Fruit fly (Drosophila melanogaster): ENCODE results near the gene moon.

Gene moon

DNA sequence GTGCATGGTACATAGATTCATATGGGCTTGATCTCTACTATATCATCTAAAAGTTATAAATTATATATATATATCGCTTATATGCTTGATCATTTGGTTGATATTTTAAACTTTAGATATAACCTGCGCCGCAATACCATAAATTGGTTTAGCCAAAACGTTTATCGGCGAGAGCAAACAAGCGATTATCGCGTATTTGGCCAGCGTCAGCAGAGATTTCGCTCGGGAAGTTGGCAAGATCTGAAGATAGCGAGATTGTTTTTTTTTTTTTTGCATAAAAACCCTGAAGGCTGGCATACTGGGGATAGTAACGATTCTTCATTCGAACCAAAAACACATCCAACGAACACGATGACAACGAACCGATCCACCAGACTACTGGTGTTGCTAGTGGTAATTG lies 13.1 kb downstream of the moon start, which contains the start of gene Muc11A:
Muc11A (plus strand) TSS at position 301 of the 400 bp plus-strand sequence.
- no peak for TF ChIP-seq Snoo (tag; optimal IDR thresholded peaks at IDR 0.05)
- no peak for TF ChIP-seq CG4496 (GFP tag; IDR thresholded peaks at IDR 0.05)
- no peak for TF ChIP-seq Pif1B (GFP tag; optimal IDR thresholded peaks at IDR 0.05)
- TF ChIP-seq CG12605 (GFP tag; IDR thresholded peaks at IDR 0.05), result no peak
- TF ChIP-seq rn (GFP tag; IDR thresholded peaks at IDR 0.05), result no peak
- no peak for TF ChIP-seq CG13204 (GFP tag; optimal IDR thresholded peaks at IDR 0.05)
- no peak for TF ChIP-seq CG9948 (tag; optimal IDR thresholded peaks at IDR 0.05)
- TF ChIP-seq CG10348 (GFP tag; IDR thresholded peaks at IDR 0.05), result no peak
- no peak for TF ChIP-seq CG14655 (GFP tag; optimal IDR thresholded peaks at IDR 0.05)
- TF ChIP-seq Ets98B (GFP tag; IDR thresholded peaks at IDR 0.05), result no peak
- no peak for TF ChIP-seq CG15710 (tag; optimal IDR thresholded peaks at IDR 0.05)
- no peak for TF ChIP-seq CG32121 (GFP tag; IDR thresholded peaks at IDR 0.05)
- TF ChIP-seq gl (tag; optimal IDR thresholded peaks at IDR 0.05), result no peak
- no peak for TF ChIP-seq CG8159 (tag; optimal IDR thresholded peaks at IDR 0.05)
- TF ChIP-seq CG8301 (tag; optimal IDR thresholded peaks at IDR 0.05), result no peak
- no peak for TF ChIP-seq CG34367 (tag; optimal IDR thresholded peaks at IDR 0.05)
- no peak for TF ChIP-seq D1 (tag; optimal IDR thresholded peaks at IDR 0.05)
- TF ChIP-seq fd96Ca (GFP tag; IDR thresholded peaks at IDR 0.05), result no peak

DNA sequence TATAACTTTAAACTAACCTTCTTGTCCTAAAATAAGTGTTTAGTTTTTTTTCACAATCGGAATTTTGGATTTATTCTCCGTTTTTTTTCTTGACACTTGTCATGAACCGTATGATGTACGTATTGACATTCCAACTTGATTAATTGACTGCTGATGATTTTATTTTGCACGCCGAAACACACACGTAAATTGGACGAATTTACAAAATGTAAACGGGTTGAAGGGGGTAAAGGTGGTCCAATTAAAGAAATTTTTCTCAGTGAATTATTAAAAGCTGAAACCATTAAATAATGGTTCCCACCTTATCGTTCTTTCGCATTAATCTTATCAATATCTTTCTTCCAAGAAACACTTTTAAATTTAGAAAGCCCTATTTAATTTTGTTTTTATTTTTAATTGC lies 16.1 kb downstream of the moon start, which contains the start of gene Uch-L5R:
Uch-L5R (minus strand) TSS at position 101 of the 400 bp plus-strand sequence.
- TF ChIP-seq CG8301 (tag; optimal IDR thresholded peaks at IDR 0.05) (no peak), CG13204 (GFP tag; optimal IDR thresholded peaks at IDR 0.05) (no peak), Snoo (tag; optimal IDR thresholded peaks at IDR 0.05) (no peak), CG15710 (tag; optimal IDR thresholded peaks at IDR 0.05) (no peak), CG10348 (GFP tag; IDR thresholded peaks at IDR 0.05) (no peak), fd96Ca (GFP tag; IDR thresholded peaks at IDR 0.05) (no peak), Pif1A (GFP tag; optimal IDR thresholded peaks at IDR 0.05) (no peak), CG17806 (tag; optimal IDR thresholded peaks at IDR 0.05) (no peak)

DNA sequence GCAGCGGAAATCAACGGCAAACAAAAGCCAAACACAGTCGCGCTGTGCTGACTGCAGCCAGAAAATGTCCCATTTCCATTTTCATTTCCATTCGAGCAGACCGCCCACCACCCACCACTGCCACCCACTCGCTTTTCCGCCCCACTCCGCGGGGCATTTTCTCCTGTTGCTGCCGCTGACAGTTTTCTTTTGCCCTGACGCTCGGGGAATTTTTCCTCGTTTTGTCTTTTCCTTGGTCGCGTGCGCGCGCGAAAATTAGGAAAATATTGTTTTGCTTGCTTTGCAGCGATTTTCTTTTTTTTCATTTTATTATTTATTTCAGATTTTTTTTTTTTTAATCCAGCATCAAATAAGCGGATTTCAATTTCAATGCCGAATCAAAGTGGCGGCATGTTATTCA lies 22.3 kb downstream of the moon start:
- TF ChIP-seq CG4496 (GFP tag; IDR thresholded peaks at IDR 0.05), result no peak
- TF ChIP-seq CG17806 (tag; optimal IDR thresholded peaks at IDR 0.05), result no peak
- TF ChIP-seq Ets98B (GFP tag; IDR thresholded peaks at IDR 0.05), result no peak
- TF ChIP-seq CG14655 (GFP tag; optimal IDR thresholded peaks at IDR 0.05), result no peak

DNA sequence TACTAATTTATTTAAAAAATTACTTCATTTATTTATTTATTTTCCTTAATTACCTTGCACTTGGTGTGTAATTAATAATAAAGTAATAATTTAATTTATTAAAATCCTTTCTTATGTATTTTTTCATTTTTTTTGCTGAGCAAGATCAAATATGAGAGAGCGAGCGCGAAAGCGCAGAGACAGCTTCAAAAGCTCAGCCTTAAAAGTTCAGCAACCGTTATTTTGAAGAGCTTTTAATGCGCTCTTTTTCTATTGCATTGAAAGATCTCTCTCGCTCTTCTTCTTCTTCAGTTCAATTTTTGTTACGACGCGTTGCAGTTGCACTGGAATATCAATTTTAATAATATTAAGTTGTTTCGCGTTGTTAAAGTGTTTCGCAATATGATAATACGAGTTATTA lies 29.2 kb downstream of the moon start, which contains the start of gene Ten-a:
Ten-a (plus strand) TSS at position 301 of the 400 bp plus-strand sequence.
- TF ChIP-seq CG14655 (GFP tag; optimal IDR thresholded peaks at IDR 0.05), result no peak

DNA sequence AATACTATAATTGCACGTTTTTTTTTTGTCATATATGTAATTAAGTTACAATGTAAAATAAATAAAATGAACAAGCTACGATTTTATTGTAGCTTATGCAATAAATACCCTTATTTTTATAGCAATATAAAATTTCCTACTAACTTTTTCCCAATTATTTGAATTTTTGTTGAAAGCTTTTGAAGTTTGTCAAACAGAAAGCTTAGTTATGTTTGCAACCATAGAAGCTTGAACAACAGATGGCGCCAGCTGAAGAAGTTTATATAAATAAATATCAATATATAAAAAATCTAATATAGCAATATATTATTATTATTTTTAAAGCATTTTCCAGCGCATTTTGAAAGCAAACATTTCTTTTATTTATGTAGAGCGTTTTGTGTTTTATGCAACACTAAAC lies 37.4 kb downstream of the moon start:
- TF ChIP-seq Pif1A (GFP tag; optimal IDR thresholded peaks at IDR 0.05) (no peak), CG32121 (GFP tag; IDR thresholded peaks at IDR 0.05) (no peak), CG10348 (GFP tag; IDR thresholded peaks at IDR 0.05) (no peak), fd96Ca (GFP tag; IDR thresholded peaks at IDR 0.05) (no peak), CG13204 (GFP tag; optimal IDR thresholded peaks at IDR 0.05) (no peak), Pif1B (GFP tag; optimal IDR thresholded peaks at IDR 0.05) (no peak), Ets98B (GFP tag; IDR thresholded peaks at IDR 0.05) (no peak), gl (tag; optimal IDR thresholded peaks at IDR 0.05) (no peak), CG8159 (tag; optimal IDR thresholded peaks at IDR 0.05) (no peak), CG14655 (GFP tag; optimal IDR thresholded peaks at IDR 0.05) (no peak), CG12605 (GFP tag; IDR thresholded peaks at IDR 0.05) (no peak), EcR (GFP tag; optimal IDR thresholded peaks at IDR 0.05) (no peak), rn (GFP tag; IDR thresholded peaks at IDR 0.05) (no peak), CG9948 (tag; optimal IDR thresholded peaks at IDR 0.05) (no peak), CG8301 (tag; optimal IDR thresholded peaks at IDR 0.05) (no peak), CG34367 (tag; optimal IDR thresholded peaks at IDR 0.05) (no peak), CG15710 (tag; optimal IDR thresholded peaks at IDR 0.05) (no peak), Snoo (tag; optimal IDR thresholded peaks at IDR 0.05) (no peak), D1 (tag; optimal IDR thresholded peaks at IDR 0.05) (no peak)

DNA sequence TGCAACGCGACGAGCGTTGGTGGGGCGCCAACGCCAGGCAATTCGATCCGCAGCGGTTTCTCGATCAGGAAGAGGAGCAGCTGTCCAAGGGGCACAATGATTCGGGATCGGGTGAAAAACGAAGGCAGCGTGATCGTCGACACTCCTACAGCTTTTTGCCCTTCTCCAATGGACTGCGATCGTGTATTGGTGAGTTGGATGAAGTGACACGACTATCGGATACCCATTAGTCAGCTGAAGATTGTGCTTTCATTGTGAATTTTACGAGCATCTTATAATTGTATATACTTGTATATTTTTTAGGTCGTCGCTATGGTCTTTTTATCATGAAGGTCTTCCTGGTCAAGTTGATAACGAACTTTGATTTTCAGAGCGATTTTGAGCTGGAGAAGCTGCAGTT lies 37.9 kb downstream of the moon start:
- TF ChIP-seq Snoo (tag; optimal IDR thresholded peaks at IDR 0.05), result no peak
- TF ChIP-seq CG17806 (tag; optimal IDR thresholded peaks at IDR 0.05), result no peak
- no peak for TF ChIP-seq EcR (GFP tag; optimal IDR thresholded peaks at IDR 0.05)

DNA sequence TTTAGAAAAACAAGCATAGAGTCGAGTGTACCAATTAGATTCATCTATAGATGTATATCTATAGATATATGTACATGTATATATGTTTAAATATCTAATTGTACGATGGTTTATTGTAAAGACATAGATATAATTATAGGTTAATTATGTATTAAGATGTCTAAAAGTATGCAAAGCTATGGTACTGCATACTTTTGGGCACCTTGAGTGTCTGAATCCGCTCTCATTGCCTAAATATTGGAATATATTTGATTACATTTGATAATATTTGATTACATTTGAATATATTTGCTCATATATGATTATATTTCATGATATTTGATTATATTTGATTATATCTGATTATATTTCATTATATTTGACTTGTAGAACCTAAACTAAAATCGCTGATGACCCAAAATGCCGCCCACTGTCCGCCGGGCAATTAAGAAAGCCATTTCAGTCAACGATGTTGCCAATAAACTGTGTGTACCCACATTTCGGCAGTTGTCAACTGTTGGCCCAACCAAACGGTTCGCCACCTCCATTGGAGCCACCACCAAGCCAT lies 40.4 kb downstream of the moon start, which contains the start of gene Cyp318a1:
Cyp318a1 (plus strand) TSS at position 497 of the 547 bp plus-strand sequence.
- no peak for TF ChIP-seq CG10348 (GFP tag; IDR thresholded peaks at IDR 0.05)
- no peak for TF ChIP-seq gl (tag; optimal IDR thresholded peaks at IDR 0.05)
- TF ChIP-seq CG34367 (tag; optimal IDR thresholded peaks at IDR 0.05), result no peak
- no peak for TF ChIP-seq CG8301 (tag; optimal IDR thresholded peaks at IDR 0.05)
- TF ChIP-seq fd96Ca (GFP tag; IDR thresholded peaks at IDR 0.05), result no peak
- no peak for TF ChIP-seq CG32121 (GFP tag; IDR thresholded peaks at IDR 0.05)
- no peak for TF ChIP-seq CG13204 (GFP tag; optimal IDR thresholded peaks at IDR 0.05)
- no peak for TF ChIP-seq EcR (GFP tag; optimal IDR thresholded peaks at IDR 0.05)
- no peak for TF ChIP-seq D1 (tag; optimal IDR thresholded peaks at IDR 0.05)
- no peak for TF ChIP-seq CG14655 (GFP tag; optimal IDR thresholded peaks at IDR 0.05)
- TF ChIP-seq CG9948 (tag; optimal IDR thresholded peaks at IDR 0.05), result no peak
- no peak for TF ChIP-seq CG15710 (tag; optimal IDR thresholded peaks at IDR 0.05)
- no peak for TF ChIP-seq Pif1A (GFP tag; optimal IDR thresholded peaks at IDR 0.05)

All from whole organism, pupa.